Fruit fly (Drosophila melanogaster): ENCODE data around the gene RpL13A.

RpL13A gene

DNA sequence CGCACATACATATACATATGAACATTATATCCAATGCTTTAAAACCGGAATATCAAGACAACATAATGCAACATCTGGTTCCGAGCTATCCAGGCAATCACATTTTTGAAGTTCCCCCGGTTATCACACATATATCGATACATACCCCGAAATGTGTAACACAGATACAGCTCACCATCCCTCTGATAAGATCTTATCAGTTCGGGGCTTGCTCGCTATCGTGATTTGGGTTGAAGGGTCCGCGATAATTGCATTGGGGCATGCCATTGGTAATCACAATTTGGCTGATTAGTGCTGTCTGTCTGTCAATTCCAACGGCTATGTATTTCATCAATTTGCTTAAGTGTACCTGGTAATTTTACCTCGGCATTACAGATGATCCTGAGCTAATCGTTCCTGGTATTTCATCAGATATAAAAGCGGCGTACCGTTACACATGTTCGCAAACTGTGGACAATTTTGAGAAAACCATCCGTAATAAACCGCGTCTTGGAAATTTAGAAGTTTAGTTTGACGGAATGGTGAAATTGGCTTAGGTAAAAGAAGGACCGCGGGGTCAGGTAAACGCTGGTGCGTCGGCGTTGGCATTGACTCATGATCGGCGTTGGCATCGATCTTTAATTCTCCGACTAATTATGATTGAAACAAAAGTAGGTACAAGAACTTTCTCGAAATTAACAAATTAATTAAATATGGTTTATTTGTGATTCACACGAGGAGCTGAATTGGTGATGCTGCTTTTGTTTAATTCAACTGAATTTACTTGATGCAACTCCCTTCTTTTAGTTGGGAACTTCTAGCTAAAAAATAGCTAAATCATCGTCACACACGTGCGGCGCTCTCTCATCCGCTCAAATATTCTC, 47.8 kb downstream of the RpL13A start (continued):
- TF ChIP-seq sug (tag; optimal IDR thresholded peaks at IDR 0.05) (peak; percentile 10), row (GFP tag; IDR thresholded peaks at IDR 0.05) (peak; percentile 79), gsb-n (tag; optimal IDR thresholded peaks at IDR 0.05) (no peak), nerfin-1 (tag; optimal IDR thresholded peaks at IDR 0.05) (peak; percentile 5)

dm6 chr3R:5672658-5673217, 48.5 kb downstream of the RpL13A start:
- TF ChIP-seq fru (optimal IDR thresholded peaks at IDR 0.05), result no peak
- TF ChIP-seq CG1647 (GFP tag; optimal IDR thresholded peaks at IDR 0.05), result no peak
- TF ChIP-seq MBD-R2 (GFP tag; IDR thresholded peaks at IDR 0.05), result peak; percentile 22; the same call in 1 of the 2 replicates
- TF ChIP-seq CG11696 (GFP tag; IDR thresholded peaks at IDR 0.05), result no peak; the same call in 1 of the 2 replicates
- peak; percentile 93 for TF ChIP-seq CG2875 (GFP tag; optimal IDR thresholded peaks at IDR 0.05)
- TF ChIP-seq sd (tag; optimal IDR thresholded peaks at IDR 0.05), result no peak
- peak; percentile 47 for TF ChIP-seq CTCF (GFP tag; optimal IDR thresholded peaks at IDR 0.05)
- TF ChIP-seq CG1233 (GFP tag; optimal IDR thresholded peaks at IDR 0.05), result peak; percentile 89
- peak; percentile 48; the same call in 1 of the 2 replicates for TF ChIP-seq seq (GFP tag; IDR thresholded peaks at IDR 0.05)
- TF ChIP-seq Pdp1 (GFP tag; optimal IDR thresholded peaks at IDR 0.05), result peak; percentile 30 to 83
- TF ChIP-seq unpg (GFP tag; optimal IDR thresholded peaks at IDR 0.05), result peak; percentile 78
- TF ChIP-seq PHDP (tag; optimal IDR thresholded peaks at IDR 0.05), result peak; percentile 83
- 0 out of 3 replicates have a peak, but pooled peaks have one; percentile 8 for TF ChIP-seq H15 (GFP tag; IDR thresholded peaks at IDR 0.05)
- no peak for TF ChIP-seq br (optimal IDR thresholded peaks at IDR 0.05)
- peak; percentile 98 for TF ChIP-seq Med (GFP tag)
- TF ChIP-seq kah (GFP tag; optimal IDR thresholded peaks at IDR 0.05), result peak; percentile 86
- TF ChIP-seq CG5245 (GFP tag; optimal IDR thresholded peaks at IDR 0.05), result peak; percentile 9
- TF ChIP-seq Bgb (GFP tag; IDR thresholded peaks at IDR 0.05; ENCODE audit: partially characterized antibody), result peak; percentile 31; the same call in 1 of the 2 replicates
- TF ChIP-seq Nf-YA (GFP tag; IDR thresholded peaks at IDR 0.05), result peak; percentile 36; the same call in 1 of the 2 replicates
- no peak for TF ChIP-seq emc (GFP tag; optimal IDR thresholded peaks at IDR 0.05)
- TF ChIP-seq gcm (GFP tag; optimal IDR thresholded peaks at IDR 0.05), result peak; percentile 91
- TF ChIP-seq CG17912 (GFP tag; optimal IDR thresholded peaks at IDR 0.05), result peak; percentile 93
- peak; percentile 11 for TF ChIP-seq Hr3 (GFP tag; optimal IDR thresholded peaks at IDR 0.05)
- TF ChIP-seq CG11085 (GFP tag; IDR thresholded peaks at IDR 0.05), result no peak
- TF ChIP-seq yki (optimal IDR thresholded peaks at IDR 0.05), result no peak
- TF ChIP-seq CG8388 (GFP tag; optimal IDR thresholded peaks at IDR 0.05), result peak; percentile 40
- TF ChIP-seq slou (GFP tag; optimal IDR thresholded peaks at IDR 0.05), result no peak
- peak; percentile 74 for TF ChIP-seq CG18764 (GFP tag; optimal IDR thresholded peaks at IDR 0.05)
- peak; percentile 95 for TF ChIP-seq sens (GFP tag)
- TF ChIP-seq CG15073 (GFP tag; optimal IDR thresholded peaks at IDR 0.05), result no peak
- TF ChIP-seq CG13624 (GFP tag; optimal IDR thresholded peaks at IDR 0.05), result peak; percentile 71
- TF ChIP-seq CG10321 (GFP tag; IDR thresholded peaks at IDR 0.05), result peak; percentile 46; the same call in 1 of the 2 replicates
- no peak for TF ChIP-seq ham (GFP tag; IDR thresholded peaks at IDR 0.05)
- TF ChIP-seq zen (tag; optimal IDR thresholded peaks at IDR 0.05), result peak; percentile 51
- TF ChIP-seq CG16815 (GFP tag; optimal IDR thresholded peaks at IDR 0.05), result no peak
- TF ChIP-seq CG30020 (tag; optimal IDR thresholded peaks at IDR 0.05), result peak; percentile 21
- peak; percentile 91 for TF ChIP-seq CG12299 (tag; optimal IDR thresholded peaks at IDR 0.05)
- peak; percentile 26 for TF ChIP-seq Ets97D (GFP tag; optimal IDR thresholded peaks at IDR 0.05)
- peak; percentile 69; the same call in 1 of the 3 replicates for TF ChIP-seq otp (GFP tag; IDR thresholded peaks at IDR 0.05)
- TF ChIP-seq CG2120 (GFP tag; optimal IDR thresholded peaks at IDR 0.05), result peak; percentile 54
- TF ChIP-seq CG9437 (GFP tag; optimal IDR thresholded peaks at IDR 0.05), result no peak
- no peak for TF ChIP-seq CG8765 (GFP tag; IDR thresholded peaks at IDR 0.05)
- peak; percentile 40 for TF ChIP-seq D19B (GFP tag; optimal IDR thresholded peaks at IDR 0.05)
- peak; percentile 55 to 82 for TF ChIP-seq bsh (GFP tag; optimal IDR thresholded peaks at IDR 0.05)

Data from whole organism, embryonic.